Worm (Caenorhabditis elegans): ENCODE measurements around the gene str-57.

str-57 gene

DNA sequence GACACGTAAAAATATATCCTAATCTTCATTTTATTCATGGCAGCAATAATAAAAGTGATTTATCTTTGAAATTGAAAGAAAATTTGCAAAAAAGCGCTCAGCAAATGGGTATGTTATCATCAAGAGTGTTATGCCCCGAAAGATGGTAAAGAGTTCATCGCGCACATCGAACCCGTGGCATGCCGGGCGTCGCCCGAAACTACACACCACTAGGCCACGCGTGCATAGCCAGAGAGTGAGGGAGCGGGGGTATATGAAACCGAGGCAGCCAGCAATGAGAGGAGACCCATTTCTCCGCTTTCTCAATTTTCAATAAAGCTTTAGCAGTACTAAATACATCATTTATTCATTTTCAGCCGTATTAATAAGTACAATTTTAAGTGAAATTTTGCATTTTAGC, 3.3 kb downstream of the str-57 start:
- peak; percentile 99 for TF ChIP-seq hmg-4 (GFP tag; optimal IDR thresholded peaks at IDR 0.05)
- TF ChIP-seq hnd-1 (tag; optimal IDR thresholded peaks at IDR 0.05): peak; percentile 96
- no peak for TF ChIP-seq ama-1 (optimal IDR thresholded peaks at IDR 0.05)
- peak; percentile 98 for TF ChIP-seq ceh-36 (tag; optimal IDR thresholded peaks at IDR 0.05)
- peak; percentile 100 for TF ChIP-seq flt-1 (GFP tag; IDR thresholded peaks at IDR 0.05)
- peak; percentile 99 for TF ChIP-seq sea-1 (GFP tag; conservative IDR thresholded peaks at IDR 0.05)
- peak; percentile 99 for TF ChIP-seq B0310.2 (tag; optimal IDR thresholded peaks at IDR 0.05)
- peak; percentile 94 for TF ChIP-seq hmbx-1 (tag; optimal IDR thresholded peaks at IDR 0.05)
- peak; percentile 100 for TF ChIP-seq tbx-37 (GFP tag; conservative IDR thresholded peaks at IDR 0.05)
- peak; percentile 99 for TF ChIP-seq pes-1 (GFP tag; IDR thresholded peaks at IDR 0.05)
- TF ChIP-seq ceh-13 (GFP tag; optimal IDR thresholded peaks at IDR 0.05): peak; percentile 99
- TF ChIP-seq aly-1 (tag; optimal IDR thresholded peaks at IDR 0.05): peak; percentile 99
- peak; percentile 100 for TF ChIP-seq F13C5.2 (tag; optimal IDR thresholded peaks at IDR 0.05)
- TF ChIP-seq tbx-11 (GFP tag; IDR thresholded peaks at IDR 0.05): peak; percentile 100
- peak; percentile 98 for TF ChIP-seq tra-4 (tag; optimal IDR thresholded peaks at IDR 0.05)
- TF ChIP-seq ets-7 (tag; optimal IDR thresholded peaks at IDR 0.05): peak; percentile 97
- TF ChIP-seq scrt-1 (GFP tag; IDR thresholded peaks at IDR 0.05): peak; percentile 100

DNA sequence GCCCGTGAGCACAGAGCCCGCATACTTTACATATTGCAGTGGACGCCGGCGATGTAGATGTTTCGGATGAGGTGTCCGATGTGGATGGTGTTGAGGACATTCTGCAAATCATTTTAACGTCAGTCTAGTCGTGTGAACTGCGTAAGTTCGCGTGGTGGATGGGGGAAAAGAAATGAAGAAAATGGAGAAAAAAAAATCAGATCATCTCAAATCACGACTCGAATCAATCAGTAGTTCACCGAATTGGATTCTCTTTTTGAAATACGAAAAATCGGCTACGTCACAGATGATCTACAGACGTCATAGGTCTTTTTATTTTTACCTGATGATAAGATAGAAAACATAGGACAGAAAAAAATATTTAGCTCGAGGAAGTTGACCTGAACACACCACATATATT, 5.9 kb downstream of the str-57 start, which contains the start of gene nhr-102:
nhr-102 (minus strand) TSS at position 101 of the 400 bp plus-strand sequence.
- no peak for TF ChIP-seq hmbx-1 (tag; optimal IDR thresholded peaks at IDR 0.05)
- no peak for TF ChIP-seq pes-1 (GFP tag; IDR thresholded peaks at IDR 0.05)
- TF ChIP-seq ama-1 (optimal IDR thresholded peaks at IDR 0.05): no peak
- no peak for TF ChIP-seq flt-1 (GFP tag; IDR thresholded peaks at IDR 0.05)
- TF ChIP-seq tbx-37 (GFP tag; conservative IDR thresholded peaks at IDR 0.05): no peak
- TF ChIP-seq F13C5.2 (tag; optimal IDR thresholded peaks at IDR 0.05): no peak
- no peak for TF ChIP-seq hmg-4 (GFP tag; optimal IDR thresholded peaks at IDR 0.05)
- TF ChIP-seq tbx-11 (GFP tag; IDR thresholded peaks at IDR 0.05): no peak
- TF ChIP-seq sea-1 (GFP tag; conservative IDR thresholded peaks at IDR 0.05): no peak
- no peak for TF ChIP-seq hnd-1 (tag; optimal IDR thresholded peaks at IDR 0.05)
- no peak for TF ChIP-seq ets-7 (tag; optimal IDR thresholded peaks at IDR 0.05)

- TF ChIP-seq hmbx-1 (tag; optimal IDR thresholded peaks at IDR 0.05) (no peak), ceh-36 (tag; optimal IDR thresholded peaks at IDR 0.05) (no peak), ets-7 (tag; optimal IDR thresholded peaks at IDR 0.05) (no peak), scrt-1 (GFP tag; IDR thresholded peaks at IDR 0.05) (no peak), tbx-11 (GFP tag; IDR thresholded peaks at IDR 0.05) (no peak), flt-1 (GFP tag; IDR thresholded peaks at IDR 0.05) (no peak), hnd-1 (tag; optimal IDR thresholded peaks at IDR 0.05) (no peak), pes-1 (GFP tag; IDR thresholded peaks at IDR 0.05) (no peak), F13C5.2 (tag; optimal IDR thresholded peaks at IDR 0.05) (no peak), tbx-37 (GFP tag; conservative IDR thresholded peaks at IDR 0.05) (no peak), aly-1 (tag; optimal IDR thresholded peaks at IDR 0.05) (no peak)
These were observed 9.1 kb downstream of the str-57 start, which contains the start of gene nhr-84 for ce11 chrV:15879508-15879907. Gene nhr-84, minus strand, starts transcription at chrV:15879608.

DNA sequence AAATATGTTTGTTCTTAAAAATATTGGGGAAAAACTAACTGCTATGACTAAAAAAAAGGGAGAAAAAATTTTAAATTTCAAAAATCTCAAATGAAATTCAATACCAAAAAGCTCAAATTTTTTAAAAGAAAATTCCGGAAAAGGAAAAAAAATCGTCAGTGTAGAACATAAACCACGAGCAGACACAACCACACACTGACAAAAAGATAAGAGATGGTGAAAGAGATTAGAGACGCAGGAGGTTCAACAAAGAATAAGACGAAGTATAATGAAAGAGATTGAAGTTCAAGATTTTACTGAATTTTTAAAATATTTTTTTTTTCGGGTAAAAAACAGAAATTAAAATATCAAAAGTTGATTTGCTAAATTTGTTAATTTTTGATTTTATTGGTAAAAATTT, 9.6 kb downstream of the str-57 start:
- TF ChIP-seq hmg-4 (GFP tag; optimal IDR thresholded peaks at IDR 0.05) (no peak), F13C5.2 (tag; optimal IDR thresholded peaks at IDR 0.05) (no peak)

DNA sequence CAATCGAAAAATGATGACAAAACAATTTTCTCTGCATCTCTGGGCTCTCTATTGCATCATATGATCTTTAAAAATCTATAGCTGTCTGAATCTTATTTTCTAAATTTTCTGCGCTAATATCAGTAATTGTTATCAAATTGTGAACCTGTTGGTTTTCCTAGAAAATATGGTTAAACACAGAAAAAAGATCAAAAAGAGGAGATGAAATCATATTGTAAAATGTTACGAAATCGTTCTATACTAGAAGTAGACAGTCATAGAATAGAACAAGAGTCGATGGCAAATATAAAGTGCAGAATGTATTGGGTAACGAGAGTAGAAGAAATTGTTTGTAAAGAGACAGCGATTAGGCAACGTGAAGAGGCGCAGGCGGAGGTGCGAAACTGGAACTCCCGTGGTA, 10.2 kb downstream of the str-57 start:
- TF ChIP-seq sea-1 (GFP tag; conservative IDR thresholded peaks at IDR 0.05): no peak

DNA sequence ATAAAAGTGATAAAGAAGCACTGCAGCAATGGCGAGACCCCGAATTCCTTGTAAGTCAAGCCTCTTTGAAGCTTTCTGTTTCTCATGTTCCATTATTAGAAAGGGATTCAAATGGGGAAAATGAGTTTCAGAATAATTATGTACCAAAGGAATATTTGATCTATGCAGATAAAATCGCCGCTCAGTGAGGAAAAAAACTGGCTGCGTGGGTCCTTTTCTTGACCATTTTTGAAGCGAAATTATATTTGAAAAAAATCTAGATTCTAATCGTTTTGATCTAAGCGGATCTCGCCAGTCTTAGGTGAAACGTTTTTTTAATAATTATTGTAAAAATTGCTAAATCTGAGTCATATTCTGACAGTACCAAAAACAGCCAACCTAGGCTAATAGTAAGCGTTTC, 14.2 kb downstream of the str-57 start, which contains the start of gene oac-42:
oac-42 (minus strand) TSS at position 101 of the 400 bp plus-strand sequence.
- TF ChIP-seq pes-1 (GFP tag; IDR thresholded peaks at IDR 0.05): no peak
- TF ChIP-seq tbx-37 (GFP tag; conservative IDR thresholded peaks at IDR 0.05): no peak
- TF ChIP-seq tra-4 (tag; optimal IDR thresholded peaks at IDR 0.05): no peak
- no peak for TF ChIP-seq ets-7 (tag; optimal IDR thresholded peaks at IDR 0.05)
- no peak for TF ChIP-seq ceh-13 (GFP tag; optimal IDR thresholded peaks at IDR 0.05)
- TF ChIP-seq scrt-1 (GFP tag; IDR thresholded peaks at IDR 0.05): no peak
- TF ChIP-seq hmg-4 (GFP tag; optimal IDR thresholded peaks at IDR 0.05): no peak
- no peak for TF ChIP-seq ceh-36 (tag; optimal IDR thresholded peaks at IDR 0.05)
- TF ChIP-seq sea-1 (GFP tag; conservative IDR thresholded peaks at IDR 0.05): no peak
- no peak for TF ChIP-seq tbx-11 (GFP tag; IDR thresholded peaks at IDR 0.05)
- TF ChIP-seq flt-1 (GFP tag; IDR thresholded peaks at IDR 0.05): no peak
- TF ChIP-seq aly-1 (tag; optimal IDR thresholded peaks at IDR 0.05): no peak
- no peak for TF ChIP-seq ama-1 (optimal IDR thresholded peaks at IDR 0.05)
- TF ChIP-seq hmbx-1 (tag; optimal IDR thresholded peaks at IDR 0.05): no peak
- no peak for TF ChIP-seq B0310.2 (tag; optimal IDR thresholded peaks at IDR 0.05)
- TF ChIP-seq hnd-1 (tag; optimal IDR thresholded peaks at IDR 0.05): no peak
- TF ChIP-seq F13C5.2 (tag; optimal IDR thresholded peaks at IDR 0.05): no peak

DNA sequence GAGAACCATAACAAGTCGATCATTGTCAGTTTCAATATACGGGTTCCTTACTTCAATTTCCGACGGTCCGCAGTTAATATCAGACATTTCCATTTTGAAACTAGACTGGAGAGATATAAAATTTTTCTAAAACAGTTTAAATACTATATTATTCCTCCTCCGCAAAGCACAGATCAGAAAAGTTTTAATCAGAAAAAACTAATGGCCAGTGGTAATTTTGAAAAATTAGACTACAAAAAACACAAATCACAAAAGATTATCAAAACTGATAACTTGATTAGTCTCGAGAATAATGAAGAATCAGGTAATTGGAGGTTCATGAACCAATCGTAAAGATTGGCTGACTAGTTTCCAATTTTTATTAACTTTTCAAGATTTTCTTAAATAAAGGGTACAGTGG, 15.5 kb downstream of the str-57 start, which contains the start of gene T06C12.9:
T06C12.9 (minus strand) TSS at position 101 of the 400 bp plus-strand sequence.
- TF ChIP-seq tbx-37 (GFP tag; conservative IDR thresholded peaks at IDR 0.05) (no peak), aly-1 (tag; optimal IDR thresholded peaks at IDR 0.05) (no peak), ceh-13 (GFP tag; optimal IDR thresholded peaks at IDR 0.05) (no peak), F13C5.2 (tag; optimal IDR thresholded peaks at IDR 0.05) (no peak), ets-7 (tag; optimal IDR thresholded peaks at IDR 0.05) (no peak), flt-1 (GFP tag; IDR thresholded peaks at IDR 0.05) (no peak), hmg-4 (GFP tag; optimal IDR thresholded peaks at IDR 0.05) (no peak), sea-1 (GFP tag; conservative IDR thresholded peaks at IDR 0.05) (no peak), ceh-36 (tag; optimal IDR thresholded peaks at IDR 0.05) (no peak), hnd-1 (tag; optimal IDR thresholded peaks at IDR 0.05) (no peak), pes-1 (GFP tag; IDR thresholded peaks at IDR 0.05) (no peak), B0310.2 (tag; optimal IDR thresholded peaks at IDR 0.05) (no peak), scrt-1 (GFP tag; IDR thresholded peaks at IDR 0.05) (no peak), ama-1 (optimal IDR thresholded peaks at IDR 0.05) (no peak), tra-4 (tag; optimal IDR thresholded peaks at IDR 0.05) (no peak), tbx-11 (GFP tag; IDR thresholded peaks at IDR 0.05) (no peak), hmbx-1 (tag; optimal IDR thresholded peaks at IDR 0.05) (no peak)
